Fruit fly (Drosophila melanogaster): ENCODE measurements around the gene CG42717.

The CG42717 gene

dm6 chr3L:16054095-16054494 lies 21.1 kb upstream of the CG42717 start (continued):
- TF ChIP-seq CG4424 (GFP tag; optimal IDR thresholded peaks at IDR 0.05) (peak; percentile 50), CG34422 (GFP tag; IDR thresholded peaks at IDR 0.05) (0 out of 3 replicates have a peak, but pooled peaks have one; percentile 22), CG6254 (GFP tag; optimal IDR thresholded peaks at IDR 0.05) (peak; percentile 25), CG18599 (GFP tag; optimal IDR thresholded peaks at IDR 0.05) (peak; percentile 36), Rfx (GFP tag; IDR thresholded peaks at IDR 0.05) (peak; percentile 31; the same call in 1 of the 2 replicates), CG4404 (GFP tag; IDR thresholded peaks at IDR 0.05) (no peak), CG30431 (GFP tag; optimal IDR thresholded peaks at IDR 0.05) (no peak), CG2199 (GFP tag; IDR thresholded peaks at IDR 0.05) (no peak), fd64A (GFP tag; optimal IDR thresholded peaks at IDR 0.05) (no peak), Sox102F (GFP tag; optimal IDR thresholded peaks at IDR 0.05) (peak; percentile 72), ftz-f1 (GFP tag; optimal IDR thresholded peaks at IDR 0.05) (no peak), Doc3 (GFP tag; IDR thresholded peaks at IDR 0.05; ENCODE audit: partially characterized antibody) (no peak), otp (GFP tag; IDR thresholded peaks at IDR 0.05) (peak; percentile 28; the same call in 1 of the 3 replicates), nom (GFP tag; optimal IDR thresholded peaks at IDR 0.05) (no peak), CG15601 (tag; optimal IDR thresholded peaks at IDR 0.05) (no peak), dimm (GFP tag; IDR thresholded peaks at IDR 0.05) (no peak), CG11093 (GFP tag; IDR thresholded peaks at IDR 0.05) (peak; percentile 45; the same call in 1 of the 3 replicates), CG13775 (GFP tag; optimal IDR thresholded peaks at IDR 0.05) (peak; percentile 30), CG11504 (tag; optimal IDR thresholded peaks at IDR 0.05) (peak; percentile 76), unpg (GFP tag; optimal IDR thresholded peaks at IDR 0.05) (peak; percentile 50), CG1233 (GFP tag; optimal IDR thresholded peaks at IDR 0.05) (no peak), ara (GFP tag; IDR thresholded peaks at IDR 0.05) (0 out of 2 replicates have a peak, but pooled peaks have one; percentile 20), CG15269 (tag; optimal IDR thresholded peaks at IDR 0.05) (peak; percentile 68), CG7556 (GFP tag; optimal IDR thresholded peaks at IDR 0.05) (peak; percentile 67), CG12391 (tag; optimal IDR thresholded peaks at IDR 0.05) (peak; percentile 51), CG1024 (GFP tag; IDR thresholded peaks at IDR 0.05) (0 out of 2 replicates have a peak, but pooled peaks have one; percentile 21), emc (GFP tag; optimal IDR thresholded peaks at IDR 0.05) (no peak), Sin3A (optimal IDR thresholded peaks at IDR 0.05) (no peak), CG5245 (GFP tag; optimal IDR thresholded peaks at IDR 0.05) (peak; percentile 8), row (GFP tag; IDR thresholded peaks at IDR 0.05) (peak; percentile 40; the same call in 2 of the 3 replicates), CG10462 (GFP tag; optimal IDR thresholded peaks at IDR 0.05) (peak; percentile 2), CG3281 (GFP tag; optimal IDR thresholded peaks at IDR 0.05) (peak; percentile 49), Ssrp (tag; optimal IDR thresholded peaks at IDR 0.05) (peak; percentile 62), ATbp (GFP tag; optimal IDR thresholded peaks at IDR 0.05) (peak; percentile 35), HLH3B (GFP tag; IDR thresholded peaks at IDR 0.05) (peak; percentile 18; the same call in 1 of the 2 replicates), CG9932 (GFP tag; IDR thresholded peaks at IDR 0.05) (no peak), CG7987 (GFP tag; optimal IDR thresholded peaks at IDR 0.05) (no peak), dmrt11E (tag; optimal IDR thresholded peaks at IDR 0.05) (peak; percentile 15), CG18619 (GFP tag; optimal IDR thresholded peaks at IDR 0.05) (peak; percentile 42), CG7839 (tag; optimal IDR thresholded peaks at IDR 0.05) (peak; percentile 65), tin (GFP tag; optimal IDR thresholded peaks at IDR 0.05) (peak; percentile 30), CG11695 (GFP tag; IDR thresholded peaks at IDR 0.05) (peak; percentile 64), CG9727 (GFP tag; optimal IDR thresholded peaks at IDR 0.05) (peak; percentile 64), Hsf (GFP tag; optimal IDR thresholded peaks at IDR 0.05) (peak; percentile 52), unc-4 (GFP tag; IDR thresholded peaks at IDR 0.05; ENCODE audit: partially characterized antibody) (no peak), prd (optimal IDR thresholded peaks at IDR 0.05) (no peak), prd (GFP tag; IDR thresholded peaks at IDR 0.05) (peak; percentile 51), chif (GFP tag; optimal IDR thresholded peaks at IDR 0.05) (peak; percentile 10 to 27), Blimp-1 (GFP tag; optimal IDR thresholded peaks at IDR 0.05) (peak; percentile 58), Six4 (GFP tag; optimal IDR thresholded peaks at IDR 0.05) (peak; percentile 14), PHDP (tag; optimal IDR thresholded peaks at IDR 0.05) (peak; percentile 49)

All from whole organism, embryonic.